Worm (Caenorhabditis elegans) whole organism, dauer: ENCODE results near the gene vdac-1.

Source experiments
- unc-62 ChIP-seq: sonication (generic microtip); optimal IDR thresholded peaks from 2 replicates; lab custom pipeline; 2017; ENCODE audit warnings: missing biosample characterization, missing genetic modification reagents, missing genetic modification characterization

vdac-1 gene

DNA sequence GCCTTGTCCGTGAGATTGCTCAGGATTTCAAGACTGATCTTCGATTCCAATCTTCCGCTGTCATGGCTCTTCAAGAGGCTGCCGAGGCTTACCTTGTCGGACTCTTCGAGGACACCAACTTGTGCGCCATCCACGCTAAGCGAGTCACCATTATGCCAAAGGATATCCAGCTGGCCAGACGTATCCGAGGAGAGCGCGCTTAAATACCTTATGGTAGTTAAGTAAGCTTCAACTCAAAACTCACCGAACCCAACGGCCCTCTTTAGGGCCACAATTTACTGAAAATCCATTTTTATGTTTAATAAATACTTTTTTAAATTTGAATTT is 19.3 kb downstream of the vdac-1 start:
- TF ChIP-seq unc-62 (GFP tag; lab: Kevin White, UChicago): no peak

DNA sequence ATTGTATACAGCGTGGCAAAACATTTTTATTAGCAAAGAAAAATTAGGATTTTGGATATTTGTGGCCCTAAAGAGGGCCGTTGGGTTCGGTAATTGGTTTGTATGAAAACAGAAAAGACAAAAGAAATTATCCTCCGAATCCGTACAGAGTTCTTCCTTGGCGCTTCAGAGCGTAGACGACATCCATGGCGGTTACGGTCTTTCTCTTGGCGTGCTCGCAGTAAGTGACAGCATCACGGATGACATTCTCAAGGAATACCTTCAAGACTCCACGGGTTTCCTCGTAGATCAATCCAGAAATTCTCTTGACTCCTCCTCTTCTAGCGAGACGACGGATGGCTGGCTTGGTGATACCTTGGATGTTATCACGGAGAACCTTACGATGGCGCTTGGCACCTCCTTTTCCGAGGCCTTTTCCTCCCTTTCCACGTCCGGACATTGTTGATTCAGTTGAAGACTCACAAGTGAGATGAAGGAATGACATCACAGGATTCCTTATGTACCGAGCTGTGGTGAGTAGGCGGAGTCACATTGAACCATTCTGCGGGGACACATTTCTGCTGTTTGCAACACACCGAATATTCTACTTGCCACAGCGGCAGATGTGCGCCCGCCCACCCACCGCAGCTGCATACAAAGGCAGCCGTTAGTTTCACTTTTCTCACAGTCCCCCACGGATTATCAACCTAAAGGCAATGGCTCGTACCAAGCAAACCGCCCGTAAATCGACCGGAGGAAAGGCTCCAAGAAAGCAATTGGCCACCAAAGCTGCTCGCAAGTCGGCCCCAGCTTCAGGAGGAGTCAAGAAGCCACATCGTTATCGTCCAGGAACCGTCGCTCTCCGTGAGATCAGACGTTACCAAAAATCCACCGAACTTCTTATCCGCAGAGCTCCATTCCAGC is 19.9 kb downstream of the vdac-1 start, which contains the start of the genes his-60 and his-59:
Gene his-60 (minus strand): TSS at position 439 of the 903 bp plus-strand sequence.
Gene his-59 (plus strand): TSS at position 696 of the 903 bp plus-strand sequence.
- TF ChIP-seq unc-62 (GFP tag; lab: Kevin White, UChicago): no peak

DNA sequence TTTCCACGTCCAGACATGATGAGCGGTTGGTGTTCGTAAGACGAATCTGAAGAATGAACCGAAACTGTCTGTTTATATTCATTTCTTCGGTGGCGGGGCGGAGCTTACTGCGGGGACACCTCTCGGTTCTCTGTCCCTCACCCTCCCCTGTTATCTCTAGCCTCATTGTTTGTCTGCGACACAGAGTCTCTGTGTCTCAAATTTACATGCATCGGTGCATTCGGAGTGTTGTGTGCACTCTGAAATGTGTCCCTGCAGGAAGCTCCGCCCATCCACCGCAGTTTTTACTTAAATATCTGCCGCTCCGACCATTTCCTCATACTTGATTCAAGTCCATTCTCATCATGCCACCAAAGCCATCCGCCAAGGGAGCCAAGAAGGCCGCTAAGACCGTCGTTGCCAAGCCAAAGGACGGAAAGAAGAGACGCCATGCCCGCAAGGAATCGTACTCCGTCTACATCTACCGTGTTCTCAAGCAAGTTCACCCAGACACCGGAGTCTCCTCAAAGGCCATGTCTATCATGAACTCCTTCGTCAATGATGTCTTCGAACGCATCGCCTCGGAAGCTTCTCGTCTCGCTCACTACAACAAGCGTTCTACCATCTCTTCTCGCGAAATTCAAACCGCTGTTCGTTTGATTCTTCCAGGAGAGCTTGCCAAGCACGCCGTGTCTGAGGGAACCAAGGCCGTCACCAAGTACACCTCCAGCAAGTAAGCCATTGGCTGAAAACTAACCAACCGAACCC is 21.3 kb downstream of the vdac-1 start, which contains the start of the genes his-61 and his-62:
Gene his-61 (minus strand): TSS at position 17 of the 747 bp plus-strand sequence.
Gene his-62 (plus strand): TSS at position 345 of the 747 bp plus-strand sequence.
- no peak for TF ChIP-seq unc-62 (GFP tag; lab: Kevin White, UChicago)

DNA sequence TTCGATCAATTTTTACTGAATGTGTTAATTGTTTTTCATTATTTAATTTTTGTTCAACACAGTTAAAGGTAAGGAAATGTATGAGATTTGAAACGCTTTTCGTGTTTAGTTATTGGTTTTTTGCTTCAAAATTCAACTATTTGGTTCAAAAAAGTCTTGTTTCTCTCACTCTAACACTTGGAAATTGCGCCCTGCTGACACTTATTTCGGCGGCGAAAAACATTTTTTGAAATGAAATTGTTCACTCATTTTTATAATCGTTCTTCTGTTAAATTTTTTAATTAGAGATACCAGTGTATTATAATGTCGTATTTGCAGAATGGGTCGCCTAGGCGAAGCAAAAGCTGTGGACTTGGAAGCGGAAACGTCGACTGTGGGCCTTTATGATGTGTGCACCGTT is 29.6 kb downstream of the vdac-1 start, which contains the start of gene rod-1:
Gene rod-1 (plus strand): TSS at position 319 of the 400 bp plus-strand sequence.
- no peak for TF ChIP-seq unc-62 (GFP tag; lab: Kevin White, UChicago)

DNA sequence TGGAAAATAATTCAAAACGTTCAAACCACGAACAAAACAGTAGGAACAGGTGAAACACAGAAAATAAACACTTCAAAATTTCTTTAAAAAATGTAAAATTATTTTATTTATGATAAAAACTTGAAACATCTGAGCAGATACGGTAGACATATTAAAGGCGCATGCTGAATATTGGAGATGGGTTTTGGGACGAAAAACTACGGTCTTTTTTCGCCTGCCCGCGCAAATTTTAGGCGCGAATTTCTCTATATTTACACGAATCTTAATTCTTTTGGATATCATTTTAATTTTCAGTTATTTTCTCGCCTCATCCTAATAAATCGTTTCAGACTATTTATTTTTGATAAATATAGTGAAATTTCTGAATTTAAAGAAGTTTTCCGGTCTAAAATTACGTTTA is 30.0 kb downstream of the vdac-1 start:
- no peak for TF ChIP-seq unc-62 (GFP tag; lab: Kevin White, UChicago)

DNA sequence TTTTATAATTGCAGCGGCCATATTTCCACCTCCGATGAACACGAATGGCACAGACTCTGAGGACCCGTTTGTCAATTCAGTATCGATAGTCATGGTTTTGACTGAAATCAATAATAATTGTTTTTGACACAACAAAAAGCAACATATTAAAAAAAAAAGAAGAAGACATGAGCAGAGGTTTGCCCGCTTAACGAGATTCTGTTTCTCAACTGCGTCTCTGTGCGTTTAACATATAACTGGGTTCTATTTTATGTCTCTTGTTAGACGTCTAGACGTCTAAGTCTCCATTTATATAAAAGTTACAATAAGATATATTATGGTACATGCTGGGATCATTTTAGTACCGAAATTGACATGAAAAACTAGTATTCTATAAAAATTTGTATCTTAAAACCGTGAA is 30.5 kb downstream of the vdac-1 start, which contains the start of gene pycr-4:
Gene pycr-4 (minus strand): TSS at position 101 of the 400 bp plus-strand sequence.
- no peak for TF ChIP-seq unc-62 (GFP tag; lab: Kevin White, UChicago)

DNA sequence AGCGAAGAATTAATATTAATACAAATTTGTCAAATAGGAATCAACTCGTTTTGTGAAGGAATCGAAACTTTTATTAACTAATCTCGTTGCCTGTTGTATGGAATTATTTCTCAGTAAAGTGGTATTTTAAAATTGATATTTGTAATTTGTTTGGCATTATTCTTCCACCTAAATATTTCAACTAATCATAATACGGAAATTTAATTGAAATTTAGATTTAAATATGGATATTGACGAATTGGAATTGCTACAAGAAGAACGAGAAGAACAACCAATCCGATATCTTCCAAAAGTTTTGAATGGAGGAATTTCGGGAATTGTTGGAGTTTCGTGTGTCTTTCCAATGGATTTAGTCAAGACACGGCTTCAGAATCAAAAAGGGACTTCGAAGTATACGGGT is 32.9 kb downstream of the vdac-1 start, which contains the start of gene slc-25A18.2:
Gene slc-25A18.2 (plus strand): TSS at position 216 of the 400 bp plus-strand sequence.
- no peak for TF ChIP-seq unc-62 (GFP tag; lab: Kevin White, UChicago)

DNA sequence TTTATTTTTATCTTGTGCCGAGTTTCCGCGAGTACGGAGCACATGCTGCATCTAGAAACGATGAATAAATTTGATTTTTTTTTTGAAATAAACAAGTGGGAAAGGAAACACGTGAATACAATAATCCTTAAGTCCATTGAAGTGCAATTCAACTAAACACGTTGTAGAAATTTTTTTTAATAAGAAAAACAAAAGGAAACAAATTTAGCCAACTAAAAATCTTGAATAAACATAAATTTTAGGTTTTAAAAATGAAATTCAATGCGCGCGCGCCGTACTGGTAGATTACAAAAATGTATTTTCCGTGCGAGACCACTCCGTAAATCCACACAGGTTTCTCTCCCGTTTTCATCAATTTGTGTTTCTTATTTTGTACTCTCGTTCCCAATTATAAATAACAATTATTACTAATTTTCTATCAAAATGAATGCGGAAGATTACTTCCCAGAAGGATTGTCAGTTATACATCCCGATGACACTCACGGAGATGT is 34.5 kb downstream of the vdac-1 start, which contains the start of the genes plk-3 and F55G1.6:
Gene plk-3 (minus strand): TSS at position 51 of the 491 bp plus-strand sequence.
Gene F55G1.6 (plus strand): TSS at position 359 of the 491 bp plus-strand sequence.
- TF ChIP-seq unc-62 (GFP tag; lab: Kevin White, UChicago): no peak

DNA sequence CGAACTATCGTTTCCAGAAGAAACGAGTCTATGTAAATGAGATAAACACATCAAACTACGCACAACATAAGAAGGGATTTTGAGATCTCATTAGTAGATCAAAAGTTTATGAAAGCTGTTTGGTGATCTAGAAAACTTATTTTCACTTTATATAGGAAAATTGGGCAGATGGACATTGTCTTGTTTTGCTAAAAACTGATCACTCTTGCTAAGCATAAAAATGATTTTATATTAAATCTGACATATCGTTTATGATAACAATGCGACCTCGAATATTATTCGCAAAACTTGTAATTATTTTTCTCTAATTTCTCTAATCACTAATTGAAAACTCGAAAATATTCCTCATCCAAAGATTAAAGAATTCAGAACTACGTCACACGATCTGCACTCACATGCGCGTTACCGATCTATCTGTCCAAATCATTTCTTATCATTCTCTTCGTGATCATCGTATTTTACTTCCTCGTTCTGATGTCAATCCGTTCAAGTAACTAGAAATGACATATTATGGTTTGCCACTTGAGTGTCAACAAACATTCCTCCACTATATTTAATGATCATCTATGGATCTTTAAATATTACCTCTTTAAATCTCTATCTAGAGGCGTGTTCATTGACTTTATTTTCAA is 37.8 kb downstream of the vdac-1 start, which contains the start of gene F55G1.7:
Gene F55G1.7 (minus strand): TSS at position 51 of the 632 bp plus-strand sequence.
- TF ChIP-seq unc-62 (GFP tag; lab: Kevin White, UChicago): no peak

DNA sequence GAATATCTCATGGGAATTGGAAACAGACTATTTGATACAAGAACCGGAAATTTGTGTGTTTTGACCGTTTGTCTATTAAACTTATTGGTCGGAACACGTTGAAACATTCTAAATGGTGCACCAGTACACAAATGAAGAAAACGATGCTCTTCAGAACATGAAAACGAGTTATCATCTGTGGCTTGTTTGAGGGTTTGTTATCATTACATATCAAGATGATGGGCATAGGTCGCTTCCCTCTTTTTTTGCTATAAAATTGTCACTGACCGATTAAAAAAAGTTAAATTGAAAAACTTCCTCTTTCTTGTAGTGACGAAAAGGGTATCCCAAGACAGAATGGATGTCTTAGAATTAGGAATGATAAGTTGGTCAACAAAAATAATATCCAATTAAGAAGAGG is 39.1 kb downstream of the vdac-1 start:
- no peak for TF ChIP-seq unc-62 (GFP tag; lab: Kevin White, UChicago)

DNA sequence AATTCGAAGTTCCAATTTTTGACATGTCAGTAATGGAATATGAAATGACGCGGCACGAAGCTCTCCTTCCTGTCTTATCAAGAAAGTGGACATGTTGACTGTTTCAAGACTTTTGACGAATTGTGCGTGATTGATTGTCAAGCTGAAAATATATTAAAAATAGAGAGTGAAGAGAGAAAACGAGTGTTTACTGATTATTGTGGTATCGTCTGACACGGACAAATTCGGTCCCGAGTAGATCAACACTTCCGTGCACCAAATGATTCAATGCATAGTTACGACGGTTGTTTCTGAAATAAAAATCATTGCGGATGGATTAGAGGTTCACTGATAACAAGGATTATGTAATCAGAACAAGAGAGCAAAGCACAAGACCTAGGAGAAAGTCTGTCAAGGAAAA is 40.5 kb downstream of the vdac-1 start:
- no peak for TF ChIP-seq unc-62 (GFP tag; lab: Kevin White, UChicago)

DNA sequence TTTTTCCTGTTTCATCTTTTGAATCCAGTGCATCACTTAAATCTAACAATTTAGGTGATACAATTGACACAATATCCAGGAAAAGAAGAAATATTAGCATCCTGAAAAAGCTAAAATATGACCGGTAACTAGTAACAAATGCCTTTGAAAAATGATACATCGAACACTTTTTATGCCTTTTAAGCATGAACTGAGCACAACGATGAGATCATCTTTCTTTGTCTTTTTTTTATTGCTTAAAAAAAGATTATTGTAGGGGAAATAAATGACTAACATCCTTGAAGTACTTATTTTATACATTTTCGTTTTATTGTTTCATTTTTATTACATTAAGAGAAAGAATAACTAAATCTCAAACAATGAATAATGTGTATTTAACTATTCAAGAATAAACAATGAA is 41.8 kb downstream of the vdac-1 start, which contains the start of gene F13B6.3:
Gene F13B6.3 (minus strand): TSS at position 101 of the 400 bp plus-strand sequence.
- TF ChIP-seq unc-62 (GFP tag; lab: Kevin White, UChicago): no peak

DNA sequence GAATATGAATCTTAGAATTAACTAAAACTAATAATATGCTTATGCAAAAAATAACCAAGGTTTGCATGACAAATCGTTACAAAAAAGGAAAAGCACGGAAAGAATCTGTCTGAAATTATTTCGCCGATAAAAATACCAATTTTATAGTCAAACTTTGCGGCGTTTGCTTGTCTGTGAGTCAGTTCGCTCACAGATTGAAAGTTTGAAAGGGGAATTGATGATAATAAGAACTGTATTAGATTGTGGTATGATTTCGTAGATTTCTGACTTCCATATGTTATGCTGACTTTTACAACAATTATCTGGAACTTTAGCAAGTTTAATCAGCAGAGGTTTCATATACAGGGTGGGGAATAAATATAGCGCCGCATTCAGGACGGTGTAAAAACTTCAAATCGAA is 47.5 kb downstream of the vdac-1 start, which contains the start of gene F13B6.2:
Gene F13B6.2 (minus strand): TSS at position 101 of the 400 bp plus-strand sequence.
- no peak for TF ChIP-seq unc-62 (GFP tag; lab: Kevin White, UChicago)
